Worm (Caenorhabditis elegans): ENCODE data around the gene gly-9.

gly-9 gene

ce11 chrIII:11251718-11252441 is 38.5 kb downstream of the gly-9 start, which contains the start of gene Y47D3A.32 (continued):
- TF ChIP-seq madf-10 (tag; optimal IDR thresholded peaks at IDR 0.05) (no peak), madf-8 (GFP tag; conservative IDR thresholded peaks at IDR 0.05) (no peak), hrde-1 (tag; optimal IDR thresholded peaks at IDR 0.05; ENCODE audit: borderline replicate concordance) (no peak), hmg-20 (GFP tag; IDR thresholded peaks at IDR 0.05) (no peak), nfya-2 (GFP tag; IDR thresholded peaks at IDR 0.05) (no peak), F55B11.4 (tag; optimal IDR thresholded peaks at IDR 0.05; ENCODE audit: borderline replicate concordance, insufficient read depth) (no peak), dox-1 (GFP tag; IDR thresholded peaks at IDR 0.05) (no peak), ccch-3 (GFP tag; optimal IDR thresholded peaks at IDR 0.05) (no peak), hlh-12 (tag; optimal IDR thresholded peaks at IDR 0.05) (no peak), snpc-4 (GFP tag; optimal IDR thresholded peaks at IDR 0.05) (no peak), snpc-4 (tag; optimal IDR thresholded peaks at IDR 0.05) (no peak), dpff-1 (tag; optimal IDR thresholded peaks at IDR 0.05) (peak; percentile 65), rpc-1 (optimal IDR thresholded peaks at IDR 0.05) (no peak), rpc-1 (tag; optimal IDR thresholded peaks at IDR 0.05) (no peak), zim-3 (tag; optimal IDR thresholded peaks at IDR 0.05) (no peak), fkh-3 (tag; optimal IDR thresholded peaks at IDR 0.05) (no peak), lag-1 (GFP tag; IDR thresholded peaks at IDR 0.05) (no peak), let-607 (tag; optimal IDR thresholded peaks at IDR 0.05) (no peak), F57C9.4 (tag; optimal IDR thresholded peaks at IDR 0.05) (no peak), dpl-1 (GFP tag; optimal IDR thresholded peaks at IDR 0.05) (no peak), lsl-1 (GFP tag; optimal IDR thresholded peaks at IDR 0.05) (no peak), B0261.1 (tag; optimal IDR thresholded peaks at IDR 0.05) (no peak), ekl-4 (GFP tag; IDR thresholded peaks at IDR 0.05) (no peak), gei-17 (GFP tag; optimal IDR thresholded peaks at IDR 0.05) (no peak), bed-2 (GFP tag; IDR thresholded peaks at IDR 0.05) (no peak), F52B5.7 (tag; optimal IDR thresholded peaks at IDR 0.05) (peak; percentile 44), pha-4 (tag; optimal IDR thresholded peaks at IDR 0.05) (no peak), attf-6 (GFP tag; IDR thresholded peaks at IDR 0.05) (no peak), ZK185.1 (tag; optimal IDR thresholded peaks at IDR 0.05; ENCODE audit: poor library complexity, severe bottlenecking) (no peak), cebp-2 (GFP tag; IDR thresholded peaks at IDR 0.05) (peak; percentile 86; the same call in 1 of the 2 replicates), F49E8.2 (tag; optimal IDR thresholded peaks at IDR 0.05; ENCODE audit: insufficient read depth) (no peak), attf-3 (GFP tag; conservative IDR thresholded peaks at IDR 0.05) (no peak), nhr-80 (tag; optimal IDR thresholded peaks at IDR 0.05) (no peak), Y67H2A.10 (GFP tag; conservative IDR thresholded peaks at IDR 0.05) (no peak), F23B12.7 (tag; optimal IDR thresholded peaks at IDR 0.05; ENCODE audit: insufficient read depth) (no peak), ztf-25 (GFP tag; IDR thresholded peaks at IDR 0.05) (peak; percentile 59; the same call in 1 of the 2 replicates), efl-1 (GFP tag; optimal IDR thresholded peaks at IDR 0.05) (no peak), T26A5.8 (tag; optimal IDR thresholded peaks at IDR 0.05) (no peak), ets-4 (GFP tag; optimal IDR thresholded peaks at IDR 0.05) (no peak), nhr-90 (tag; optimal IDR thresholded peaks at IDR 0.05) (no peak), ceh-40 (GFP tag; IDR thresholded peaks at IDR 0.05) (no peak), aptf-3 (GFP tag; IDR thresholded peaks at IDR 0.05) (no peak), sea-2 (GFP tag; IDR thresholded peaks at IDR 0.05) (no peak), akir-1 (GFP tag; optimal IDR thresholded peaks at IDR 0.05) (no peak), hsf-1 (GFP tag; IDR thresholded peaks at IDR 0.05) (peak; percentile 55; the same call in 1 of the 2 replicates), nhr-179 (tag; optimal IDR thresholded peaks at IDR 0.05) (no peak), athp-1 (tag; optimal IDR thresholded peaks at IDR 0.05) (peak; percentile 11), cebp-1 (GFP tag; IDR thresholded peaks at IDR 0.05) (no peak), cebp-1 (tag; optimal IDR thresholded peaks at IDR 0.05) (peak; percentile 61)
